Fruit fly (Drosophila melanogaster) whole organism, embryonic: ENCODE results near the gene Gr61a.

ENCODE experiments used
- Bdp1 ChIP-seq: fragments of 200-800 bp; sonication (Bioruptor generic); optimal IDR thresholded peaks from 3 replicates; lab custom pipeline; 2016; ENCODE audit warnings: missing biosample characterization, missing genetic modification characterization
- CG10321 ChIP-seq: fragments of 200-800 bp; sonication (Bioruptor generic); IDR thresholded peaks from 2 replicates; pipeline ENCODE4 v1.3.6; 2022; ENCODE audit warnings: missing biosample characterization, missing genetic modification characterization
- CG10959 ChIP-seq: fragments of 200-800 bp; sonication (Bioruptor generic); IDR thresholded peaks from 2 replicates; pipeline ENCODE4 v1.3.6; 2022; ENCODE audit warnings: missing biosample characterization, missing genetic modification characterization
- CG11398 ChIP-seq: fragments of 200-800 bp; sonication (Bioruptor generic); optimal IDR thresholded peaks from 2 replicates; lab custom pipeline; 2016; ENCODE audit warnings: missing biosample characterization, missing genetic modification characterization
- CG11504 ChIP-seq: fragments of 200-800 bp; sonication (Bioruptor generic); optimal IDR thresholded peaks from 3 replicates; lab custom pipeline; 2019; ENCODE audit warnings: missing biosample characterization, mild to moderate bottlenecking, missing genetic modification characterization, moderate library complexity
- CG12744 ChIP-seq: fragments of 200-800 bp; sonication (Bioruptor generic); optimal IDR thresholded peaks from 2 replicates; lab custom pipeline; 2016; ENCODE audit warnings: missing biosample characterization, missing genetic modification characterization
- CG13424 ChIP-seq: fragments of 200-800 bp; sonication (Bioruptor generic); optimal IDR thresholded peaks from 2 replicates; lab custom pipeline; 2019; ENCODE audit warnings: missing biosample characterization, mild to moderate bottlenecking, missing genetic modification characterization, moderate library complexity
- CG14014 ChIP-seq: fragments of 200-800 bp; sonication (Bioruptor generic); IDR thresholded peaks from 2 replicates; pipeline ENCODE4 v1.3.6; 2022; ENCODE audit warnings: missing biosample characterization, missing genetic modification characterization
- CG14667 ChIP-seq: fragments of 200-800 bp; sonication (Bioruptor generic); IDR thresholded peaks from 2 replicates; pipeline ENCODE4 v1.3.6; 2022; ENCODE audit warnings: missing biosample characterization, missing genetic modification characterization
- CG1603 ChIP-seq: fragments of 200-800 bp; sonication (Bioruptor generic); optimal IDR thresholded peaks from 2 replicates; lab custom pipeline; 2019; ENCODE audit warnings: missing biosample characterization, mild to moderate bottlenecking, missing genetic modification characterization, moderate library complexity
- CG18476 ChIP-seq: fragments of 200-800 bp; sonication (Bioruptor generic); optimal IDR thresholded peaks from 2 replicates; lab custom pipeline; 2016; ENCODE audit warnings: missing biosample characterization, mild to moderate bottlenecking, missing genetic modification characterization
- CG2120 ChIP-seq: fragments of 200-800 bp; sonication (Bioruptor generic); optimal IDR thresholded peaks from 3 replicates; lab custom pipeline; 2016; ENCODE audit warnings: missing biosample characterization, missing genetic modification characterization
- CG2202 ChIP-seq: fragments of 200-800 bp; sonication (Bioruptor generic); optimal IDR thresholded peaks from 2 replicates; lab custom pipeline; 2018; ENCODE audit warnings: missing biosample characterization, mild to moderate bottlenecking, missing genetic modification characterization
- CG2678 ChIP-seq: fragments of 200-800 bp; sonication (Bioruptor generic); optimal IDR thresholded peaks from 3 replicates; lab custom pipeline; 2019; ENCODE audit warnings: missing biosample characterization, mild to moderate bottlenecking, missing genetic modification characterization, moderate library complexity
- CG2889 ChIP-seq: fragments of 200-800 bp; sonication (Bioruptor generic); IDR thresholded peaks from 3 replicates; pipeline ENCODE4 v1.3.6; 2022; ENCODE audit warnings: missing biosample characterization, missing genetic modification characterization
- CG3281 ChIP-seq: fragments of 200-800 bp; sonication (Bioruptor generic); optimal IDR thresholded peaks from 3 replicates; lab custom pipeline; 2017; ENCODE audit warnings: missing biosample characterization, mild to moderate bottlenecking, missing genetic modification characterization
- CG4707 ChIP-seq: fragments of 200-800 bp; sonication (Bioruptor generic); optimal IDR thresholded peaks from 2 replicates; lab custom pipeline; 2018; ENCODE audit warnings: missing biosample characterization, mild to moderate bottlenecking, missing genetic modification characterization, moderate library complexity
- CG6254 ChIP-seq: fragments of 200-800 bp; sonication (Bioruptor generic); optimal IDR thresholded peaks from 3 replicates; lab custom pipeline; 2017; ENCODE audit warnings: mild to moderate bottlenecking, missing biosample characterization, missing genetic modification reagents, missing genetic modification characterization
- CG6689 ChIP-seq: fragments of 200-800 bp; sonication (Bioruptor generic); IDR thresholded peaks from 2 replicates; pipeline ENCODE4 v1.3.6; 2022; ENCODE audit warnings: missing biosample characterization, missing genetic modification characterization
- CG6813 ChIP-seq: fragments of 200-800 bp; sonication (Bioruptor generic); optimal IDR thresholded peaks from 2 replicates; lab custom pipeline; 2017; ENCODE audit warnings: missing biosample characterization, missing genetic modification characterization, mild to moderate bottlenecking, moderate library complexity, missing genetic modification reagents
- CG6854 ChIP-seq: fragments of 200-800 bp; sonication (Bioruptor generic); optimal IDR thresholded peaks from 3 replicates; lab custom pipeline; 2017; ENCODE audit warnings: missing biosample characterization, mild to moderate bottlenecking, missing genetic modification characterization
- CG8089 ChIP-seq: fragments of 200-800 bp; sonication (Bioruptor generic); optimal IDR thresholded peaks from 3 replicates; lab custom pipeline; 2016; ENCODE audit warnings: missing biosample characterization, missing genetic modification characterization
- CG8359 ChIP-seq: fragments of 200-800 bp; sonication (Bioruptor generic); optimal IDR thresholded peaks from 2 replicates; lab custom pipeline; 2017; ENCODE audit warnings: missing biosample characterization, mild to moderate bottlenecking, missing genetic modification characterization, borderline replicate concordance
- CG8924 ChIP-seq: fragments of 200-800 bp; optimal IDR thresholded peaks from 3 replicates; lab custom pipeline; 2019; ENCODE audit warnings: missing biosample characterization, mild to moderate bottlenecking, missing genetic modification characterization, moderate library complexity
- CTCF ChIP-seq: fragments of 200-800 bp; sonication (Bioruptor generic); optimal IDR thresholded peaks from 2 replicates; lab custom pipeline; 2017; ENCODE audit warnings: missing biosample characterization, mild to moderate bottlenecking, missing genetic modification characterization, moderate library complexity
- Dip3 ChIP-seq: fragments of 200-800 bp; sonication (Bioruptor generic); optimal IDR thresholded peaks from 3 replicates; lab custom pipeline; 2016; ENCODE audit warnings: missing biosample characterization, missing genetic modification characterization
- Doc3 ChIP-seq: fragments of 200-800 bp; sonication (Bioruptor generic); IDR thresholded peaks from 3 replicates; pipeline ENCODE4 v1.3.6; 2022; ENCODE audit warnings: missing biosample characterization, missing genetic modification characterization; ENCODE audit not compliant: partially characterized antibody
- Dp ChIP-seq: fragments of 200-800 bp; sonication (Bioruptor generic); optimal IDR thresholded peaks from 2 replicates; lab custom pipeline; 2018; ENCODE audit warnings: missing biosample characterization, mild to moderate bottlenecking, missing genetic modification characterization, moderate library complexity
- Drgx ChIP-seq: fragments of 200-800 bp; sonication (Bioruptor generic); IDR thresholded peaks from 2 replicates; pipeline ENCODE4 v1.3.6; 2022; ENCODE audit warnings: missing biosample characterization, missing genetic modification characterization
- Gug ChIP-seq: fragments of 200-800 bp; sonication (Bioruptor generic); IDR thresholded peaks from 4 replicates; pipeline ENCODE4 v1.3.6; 2022; ENCODE audit warnings: missing biosample characterization, missing genetic modification characterization
- H15 ChIP-seq: fragments of 200-800 bp; sonication (Bioruptor generic); IDR thresholded peaks from 3 replicates; pipeline ENCODE4 v1.3.6; 2022; ENCODE audit warnings: missing biosample characterization, missing genetic modification characterization
- Ravus ChIP-seq: fragments of 200-800 bp; sonication (Bioruptor generic); IDR thresholded peaks from 2 replicates; pipeline ENCODE4 v1.3.6; 2022; ENCODE audit warnings: missing biosample characterization, missing genetic modification characterization
- Stat92E ChIP-seq, 3 experiments: fragments of >200 bp in 2 of 3; fragments of 200-800 bp in 1 of 3; sonication (Bioruptor generic) in 1 of 3; optimal IDR thresholded peaks; 2 replicates each; lab custom pipeline; 2017 to 2019; ENCODE audit warnings: missing biosample characterization in 3 of 3, missing genetic modification characterization in 3 of 3, mild to moderate bottlenecking in 1 of 3, moderate library complexity in 1 of 3
- Usf ChIP-seq: fragments of 200-800 bp; sonication (Bioruptor generic); optimal IDR thresholded peaks from 2 replicates; lab custom pipeline; 2017; ENCODE audit warnings: missing genotype, missing biosample characterization, missing genetic modification characterization
- YL-1 ChIP-seq: fragments of 200-800 bp; sonication (Bioruptor generic); optimal IDR thresholded peaks from 3 replicates; lab custom pipeline; 2017; ENCODE audit warnings: missing biosample characterization, mild to moderate bottlenecking, missing genetic modification characterization
- chinmo ChIP-seq: fragments of 200-800 bp; sonication (Bioruptor generic); IDR thresholded peaks from 4 replicates; pipeline ENCODE4 v1.3.6; 2022; ENCODE audit warnings: missing biosample characterization, missing genetic modification characterization; ENCODE audit not compliant: partially characterized antibody
- dan ChIP-seq: fragments of 200-800 bp; sonication (Bioruptor generic); IDR thresholded peaks from 2 replicates; pipeline ENCODE4 v1.3.6; 2022; ENCODE audit warnings: missing biosample characterization, missing genetic modification characterization
- eyg ChIP-seq: fragments of 200-800 bp; sonication (Bioruptor generic); optimal IDR thresholded peaks from 3 replicates; lab custom pipeline; 2016; ENCODE audit warnings: missing biosample characterization, missing genetic modification characterization
- gro ChIP-seq: fragments of 200-800 bp; sonication (Bioruptor generic); optimal IDR thresholded peaks from 2 replicates; lab custom pipeline; 2016; ENCODE audit warnings: missing biosample characterization, missing genetic modification characterization
- ham ChIP-seq: fragments of 200-800 bp; sonication (Bioruptor generic); IDR thresholded peaks from 2 replicates; pipeline ENCODE4 v1.3.6; 2022; ENCODE audit warnings: missing biosample characterization, missing genetic modification characterization
- knrl ChIP-seq: fragments of 200-800 bp; sonication (Bioruptor generic); IDR thresholded peaks from 3 replicates; pipeline ENCODE4 v1.3.6; 2022; ENCODE audit warnings: missing biosample characterization, missing genetic modification characterization; ENCODE audit not compliant: partially characterized antibody
- luna ChIP-seq: fragments of 200-800 bp; sonication (Bioruptor generic); optimal IDR thresholded peaks from 2 replicates; lab custom pipeline; 2016; ENCODE audit warnings: missing biosample characterization, missing genetic modification characterization
- nmo ChIP-seq: fragments of 200-800 bp; sonication (Bioruptor generic); optimal IDR thresholded peaks from 2 replicates; lab custom pipeline; 2018; ENCODE audit warnings: missing biosample characterization, mild to moderate bottlenecking, missing genetic modification characterization, moderate library complexity
- pan ChIP-seq, 4 experiments: fragments of >200 bp in 3 of 4; fragments of 200-800 bp in 1 of 4; sonication (Bioruptor generic) in 1 of 4; optimal IDR thresholded peaks in 3 of 4; IDR thresholded peaks in 1 of 4; 2 replicates each; pipeline versions ENCODE4 v1.3.6 to Lab custom; 2017 to 2022; ENCODE audit warnings: missing biosample characterization in 2 of 4, missing genetic modification characterization in 2 of 4, mixed read lengths in 1 of 4
- psq ChIP-seq: fragments of 200-800 bp; sonication (Bioruptor generic); optimal IDR thresholded peaks from 2 replicates; lab custom pipeline; 2017; ENCODE audit warnings: missing biosample characterization, missing genetic modification characterization
- repo ChIP-seq: fragments of 200-800 bp; sonication (Bioruptor generic); optimal IDR thresholded peaks from 2 replicates; lab custom pipeline; 2016; ENCODE audit warnings: missing biosample characterization, missing genetic modification characterization
- sens ChIP-seq: fragments of 200-800 bp; sonication (Bioruptor generic); peaks from one replicate; lab custom pipeline; 2016; ENCODE audit warnings: missing biosample characterization, missing genetic modification characterization
- stwl ChIP-seq: fragments of 200-800 bp; sonication (Bioruptor generic); optimal IDR thresholded peaks from 3 replicates; lab custom pipeline; 2018; ENCODE audit warnings: missing biosample characterization, mild to moderate bottlenecking, missing genetic modification characterization, moderate library complexity
- sug ChIP-seq: fragments of 200-800 bp; optimal IDR thresholded peaks from 2 replicates; lab custom pipeline; 2019; ENCODE audit warnings: missing biosample characterization, mild to moderate bottlenecking, missing genetic modification characterization, moderate library complexity
- unpg ChIP-seq: fragments of 200-800 bp; sonication (Bioruptor generic); optimal IDR thresholded peaks from 3 replicates; lab custom pipeline; 2018; ENCODE audit warnings: missing biosample characterization, mild to moderate bottlenecking, missing genetic modification characterization, moderate library complexity

Gr61a gene

dm6 chr3L:872389-872972 is 31.2 kb downstream of the Gr61a start (continued):
- TF ChIP-seq ham, result no peak
- TF ChIP-seq Stat92E (GFP tag; optimal IDR thresholded peaks at IDR 0.05; lab: Kevin White, UChicago), result no peak
- no peak for TF ChIP-seq CG10321 (GFP tag; lab: Robert Waterston, UW)
- peak; percentile 54 for TF ChIP-seq sug (tag; lab: Kevin White, UChicago)
- TF ChIP-seq CG8359 (GFP tag; lab: Kevin White, UChicago), result no peak
- TF ChIP-seq CTCF (GFP tag; lab: Kevin White, UChicago), result no peak
- no peak for TF ChIP-seq CG4707 (GFP tag; lab: Kevin White, UChicago)
- TF ChIP-seq CG2120 (GFP tag; lab: Kevin White, UChicago), result peak; percentile 67
- TF ChIP-seq Bdp1 (GFP tag; lab: Kevin White, UChicago), result peak; percentile 0
- peak; percentile 35 for TF ChIP-seq CG1603 (tag; lab: Kevin White, UChicago)
- TF ChIP-seq psq (GFP tag; lab: Kevin White, UChicago), result no peak
- TF ChIP-seq Gug (GFP tag; lab: Robert Waterston, UW), result peak; percentile 54; the same call in 2 of the 4 replicates
- TF ChIP-seq CG12744 (GFP tag; lab: Kevin White, UChicago), result no peak
- no peak for TF ChIP-seq CG8089 (GFP tag; lab: Kevin White, UChicago)
- peak; percentile 6 for TF ChIP-seq CG3281 (GFP tag; lab: Kevin White, UChicago)
- TF ChIP-seq dan (GFP tag; lab: Robert Waterston, UW), result no peak
- no peak for TF ChIP-seq CG6854
- TF ChIP-seq CG13424 (tag; lab: Kevin White, UChicago), result peak; percentile 44
- no peak for TF ChIP-seq eyg (GFP tag; lab: Kevin White, UChicago)
- TF ChIP-seq Doc3, result peak; percentile 77; the same call in 2 of the 3 replicates
- no peak for TF ChIP-seq Usf (GFP tag; lab: Kevin White, UChicago)
- TF ChIP-seq CG6689 (GFP tag; lab: Robert Waterston, UW), result 0 out of 2 replicates have a peak, but pooled peaks have one; percentile 9
- TF ChIP-seq sens, result peak; percentile 79
- TF ChIP-seq gro (GFP tag; lab: Kevin White, UChicago), result peak; percentile 75
- no peak for TF ChIP-seq CG14667 (GFP tag; lab: Robert Waterston, UW)
- TF ChIP-seq CG6254 (GFP tag; lab: Kevin White, UChicago), result no peak
- no peak for TF ChIP-seq H15 (GFP tag; lab: Robert Waterston, UW)
- no peak for TF ChIP-seq CG18476 (GFP tag; lab: Kevin White, UChicago)
- no peak for TF ChIP-seq unpg
- TF ChIP-seq stwl, result peak; percentile 30
- TF ChIP-seq YL-1 (GFP tag; lab: Kevin White, UChicago), result peak; percentile 56
- TF ChIP-seq CG8924, result peak; percentile 20
- peak; percentile 10 for TF ChIP-seq repo (GFP tag; lab: Kevin White, UChicago)
- TF ChIP-seq CG14014 (GFP tag; lab: Robert Waterston, UW), result no peak
- peak; percentile 42 for TF ChIP-seq Dp (GFP tag; lab: Kevin White, UChicago)
- TF ChIP-seq pan (optimal IDR thresholded peaks at IDR 0.05; lab: Kevin White, UChicago), result no peak
- TF ChIP-seq pan (GFP tag; optimal IDR thresholded peaks at IDR 0.05 in 1 of 2, IDR thresholded peaks at IDR 0.05 in 1 of 2), result peak in 1 of 2 experiments; percentile 46
- TF ChIP-seq CG11504, result peak; percentile 41
- TF ChIP-seq Ravus (GFP tag; lab: Robert Waterston, UW), result no peak
- no peak for TF ChIP-seq CG2889 (GFP tag; lab: Robert Waterston, UW)
- no peak for TF ChIP-seq CG2202 (tag; lab: Kevin White, UChicago)
- TF ChIP-seq chinmo (GFP tag; lab: Robert Waterston, UW), result peak; percentile 75; the same call in 1 of the 4 replicates
- TF ChIP-seq Dip3 (GFP tag; lab: Kevin White, UChicago), result peak; percentile 18
- TF ChIP-seq CG2678 (tag; lab: Kevin White, UChicago), result peak; percentile 51
- no peak for TF ChIP-seq CG11398 (GFP tag; lab: Kevin White, UChicago)
- TF ChIP-seq Drgx, result no peak
- peak; percentile 63 for TF ChIP-seq luna
- TF ChIP-seq CG6813, result no peak
- TF ChIP-seq CG10959 (GFP tag; lab: Robert Waterston, UW), result no peak
- peak; percentile 62 for TF ChIP-seq nmo (GFP tag; lab: Kevin White, UChicago)
- TF ChIP-seq knrl, result peak; percentile 89; the same call in 2 of the 3 replicates
